Worm (Caenorhabditis elegans): ENCODE data around the gene T22B7.22.

The T22B7.22 gene

ce11 chrX:5646951-5647423, 12.8 kb upstream of the T22B7.22 start, which contains the start of gene T22B7.3:
Gene T22B7.3, plus strand, starts transcription at chrX:5647373.
- TF ChIP-seq zip-8 (tag; optimal IDR thresholded peaks at IDR 0.05) (no peak), M03D4.4 (tag; optimal IDR thresholded peaks at IDR 0.05) (no peak), sem-2 (GFP tag; optimal IDR thresholded peaks at IDR 0.05) (no peak), ceh-39 (tag; optimal IDR thresholded peaks at IDR 0.05) (no peak), mls-2 (tag; optimal IDR thresholded peaks at IDR 0.05) (no peak), pha-4 (tag; optimal IDR thresholded peaks at IDR 0.05) (no peak), ceh-43 (GFP tag; optimal IDR thresholded peaks at IDR 0.05) (no peak), nhr-2 (tag; optimal IDR thresholded peaks at IDR 0.05) (no peak), hlh-1 (tag; optimal IDR thresholded peaks at IDR 0.05) (no peak), ztf-11 (tag; optimal IDR thresholded peaks at IDR 0.05) (no peak), drap-1 (GFP tag; optimal IDR thresholded peaks at IDR 0.05) (no peak), unc-120 (tag; optimal IDR thresholded peaks at IDR 0.05; ENCODE audit: poor library complexity, severe bottlenecking) (no peak), cnd-1 (tag; optimal IDR thresholded peaks at IDR 0.05) (no peak), sptf-1 (tag; optimal IDR thresholded peaks at IDR 0.05) (no peak), ces-1 (GFP tag; optimal IDR thresholded peaks at IDR 0.05) (no peak), lin-32 (GFP tag; optimal IDR thresholded peaks at IDR 0.05) (no peak), mep-1 (tag; optimal IDR thresholded peaks at IDR 0.05) (no peak), nhr-12 (tag; optimal IDR thresholded peaks at IDR 0.05) (no peak)

ce11 chrX:5647884-5648283, 11.9 kb upstream of the T22B7.22 start, which contains the start of gene srv-7:
Gene srv-7, minus strand, starts transcription at chrX:5647984.
- TF ChIP-seq elt-1 (tag; optimal IDR thresholded peaks at IDR 0.05; ENCODE audit: borderline replicate concordance, insufficient read depth) (no peak), hlh-1 (tag; optimal IDR thresholded peaks at IDR 0.05) (no peak), elt-3 (tag; optimal IDR thresholded peaks at IDR 0.05) (no peak), blmp-1 (tag; optimal IDR thresholded peaks at IDR 0.05) (no peak), M03D4.4 (tag; optimal IDR thresholded peaks at IDR 0.05) (no peak)

DNA sequence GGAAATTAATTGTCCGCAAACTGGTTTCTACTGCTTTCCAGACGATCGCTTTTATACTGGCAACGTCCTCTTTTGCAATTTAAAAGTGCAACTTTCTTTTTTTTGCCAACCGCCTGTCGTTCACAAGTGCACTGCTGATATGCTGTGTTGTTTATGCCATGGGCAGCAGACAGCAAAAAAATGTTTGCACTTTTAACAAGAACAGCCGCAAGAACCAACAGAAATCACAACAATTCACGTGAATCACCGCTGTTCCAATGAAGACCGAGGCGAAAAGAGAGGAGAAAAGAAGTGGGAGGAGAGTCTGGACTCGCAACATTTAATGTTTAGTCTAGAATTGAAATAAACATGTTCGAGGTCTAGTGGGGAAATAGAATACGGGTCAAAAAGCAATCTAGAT, 6.0 kb upstream of the T22B7.22 start, which contains the start of gene T22B7.7:
TSS of gene T22B7.7 (minus strand) at position 262 of the 400 bp plus-strand sequence.
- TF ChIP-seq nhr-2 (tag; optimal IDR thresholded peaks at IDR 0.05) (no peak), flh-1 (GFP tag; optimal IDR thresholded peaks at IDR 0.05) (no peak), zip-8 (tag; optimal IDR thresholded peaks at IDR 0.05) (no peak), mab-5 (tag; optimal IDR thresholded peaks at IDR 0.05) (no peak), ces-1 (GFP tag; optimal IDR thresholded peaks at IDR 0.05) (no peak), unc-39 (tag; optimal IDR thresholded peaks at IDR 0.05) (no peak), snpc-4 (tag; optimal IDR thresholded peaks at IDR 0.05) (no peak), lin-32 (GFP tag; optimal IDR thresholded peaks at IDR 0.05) (no peak), bed-3 (GFP tag; optimal IDR thresholded peaks at IDR 0.05) (no peak), drap-1 (GFP tag; optimal IDR thresholded peaks at IDR 0.05) (no peak), nhr-28 (tag; optimal IDR thresholded peaks at IDR 0.05) (no peak), cnd-1 (tag; optimal IDR thresholded peaks at IDR 0.05) (no peak), elt-1 (tag; optimal IDR thresholded peaks at IDR 0.05; ENCODE audit: borderline replicate concordance, insufficient read depth) (no peak), mls-2 (tag; optimal IDR thresholded peaks at IDR 0.05) (no peak), ceh-43 (GFP tag; optimal IDR thresholded peaks at IDR 0.05) (no peak), lsy-2 (tag; optimal IDR thresholded peaks at IDR 0.05) (no peak), pha-4 (tag; optimal IDR thresholded peaks at IDR 0.05) (no peak)

- no peak for TF ChIP-seq ham-2 (GFP tag; optimal IDR thresholded peaks at IDR 0.05)
- TF ChIP-seq nhr-76 (tag; optimal IDR thresholded peaks at IDR 0.05) = no peak
- no peak for TF ChIP-seq zip-8 (tag; optimal IDR thresholded peaks at IDR 0.05)
- peak; percentile 52 for TF ChIP-seq ces-1 (GFP tag; optimal IDR thresholded peaks at IDR 0.05)
- no peak for TF ChIP-seq lin-13 (tag; optimal IDR thresholded peaks at IDR 0.05)
- TF ChIP-seq mls-2 (tag; optimal IDR thresholded peaks at IDR 0.05) = no peak
- no peak for TF ChIP-seq nhr-12 (tag; optimal IDR thresholded peaks at IDR 0.05)
Measured at ce11 chrX:5655601-5656000, 4.2 kb upstream of the T22B7.22 start.

DNA sequence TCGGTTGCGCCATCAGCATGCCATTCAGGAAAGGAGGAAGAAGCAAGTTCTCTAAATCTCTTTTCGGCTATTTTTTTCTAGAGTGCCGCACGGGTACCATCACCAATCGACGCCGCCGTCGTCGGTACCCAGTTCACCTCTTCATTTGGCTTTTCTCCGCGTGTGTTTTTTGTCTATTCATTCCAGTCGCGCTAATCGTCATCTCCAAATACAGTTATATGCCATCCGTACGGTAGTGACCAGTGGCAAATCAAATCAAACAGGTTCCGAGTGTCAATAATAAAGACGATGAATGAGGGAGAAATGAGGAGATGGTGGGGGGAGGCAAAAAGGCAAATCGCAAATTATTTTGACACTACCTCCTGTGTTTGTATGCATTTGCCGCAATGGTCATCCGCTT, 1.4 kb downstream of the T22B7.22 start:
- TF ChIP-seq nhr-12 (tag; optimal IDR thresholded peaks at IDR 0.05) = no peak
- no peak for TF ChIP-seq unc-39 (tag; optimal IDR thresholded peaks at IDR 0.05)
- TF ChIP-seq elt-3 (tag; optimal IDR thresholded peaks at IDR 0.05) = no peak
- no peak for TF ChIP-seq pha-4 (tag; optimal IDR thresholded peaks at IDR 0.05)
- TF ChIP-seq M03D4.4 (tag; optimal IDR thresholded peaks at IDR 0.05) = no peak
- TF ChIP-seq hlh-1 (tag; optimal IDR thresholded peaks at IDR 0.05) = no peak
- TF ChIP-seq mep-1 (tag; optimal IDR thresholded peaks at IDR 0.05) = no peak
- TF ChIP-seq nhr-2 (tag; optimal IDR thresholded peaks at IDR 0.05) = no peak
- no peak for TF ChIP-seq lsy-2 (tag; optimal IDR thresholded peaks at IDR 0.05)
- no peak for TF ChIP-seq unc-120 (tag; optimal IDR thresholded peaks at IDR 0.05; ENCODE audit: poor library complexity, severe bottlenecking)
- TF ChIP-seq ceh-43 (GFP tag; optimal IDR thresholded peaks at IDR 0.05) = no peak
- TF ChIP-seq unc-62 (GFP tag; optimal IDR thresholded peaks at IDR 0.05) = no peak

Data from whole organism, mixed stage, embryonic.